Worm (Caenorhabditis elegans): Measurements from ENCODE around the gene oac-53.

Gene oac-53

DNA sequence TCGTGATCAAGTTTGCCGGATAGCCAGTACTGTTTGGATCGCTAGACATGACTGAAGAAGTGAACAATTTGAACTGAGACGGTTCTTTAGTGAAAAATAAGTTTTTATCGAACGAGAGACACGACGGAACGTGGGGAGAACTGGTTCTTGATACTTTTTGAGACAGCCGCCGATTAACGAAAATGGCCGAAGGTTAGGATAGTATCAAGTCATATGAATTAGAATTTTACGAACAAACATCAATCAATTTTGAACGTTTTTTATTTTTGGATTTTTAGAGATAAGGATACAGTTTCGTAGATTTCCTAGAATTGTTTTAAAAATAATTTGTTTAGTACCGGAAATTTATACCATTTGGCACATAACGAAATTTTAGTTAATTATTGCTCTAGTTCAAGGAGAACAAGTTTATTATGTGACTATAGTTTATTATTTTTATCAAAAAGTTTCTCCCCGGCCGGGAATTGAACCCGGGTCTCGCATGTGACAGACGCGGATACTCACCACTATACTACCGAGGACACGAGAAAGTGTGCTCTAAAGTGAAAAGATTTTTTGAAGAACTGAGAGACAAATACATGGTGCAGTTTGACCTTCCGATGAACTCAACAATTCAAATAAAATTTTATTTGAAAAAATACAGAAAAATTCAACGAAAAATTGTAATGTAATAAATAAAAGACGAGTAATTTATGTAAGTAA is 20.7 kb upstream of the oac-53 start, which contains the start of gene W06G6.20 (continued):
- TF ChIP-seq lsy-27 (tag; optimal IDR thresholded peaks at IDR 0.05; ENCODE audit: borderline replicate concordance, insufficient read depth) (peak; percentile 22), mcd-1 (GFP tag; IDR thresholded peaks at IDR 0.05) (no peak; the same call in 1 of the 2 replicates), nhr-80 (tag; optimal IDR thresholded peaks at IDR 0.05) (peak; percentile 3), ztf-25 (GFP tag; IDR thresholded peaks at IDR 0.05) (peak; percentile 61; the same call in 1 of the 2 replicates), madf-10 (tag; optimal IDR thresholded peaks at IDR 0.05) (peak; percentile 3), nfyb-1 (GFP tag; IDR thresholded peaks at IDR 0.05) (0 out of 2 replicates have a peak, but pooled peaks have one; percentile 47), D2030.7 (GFP tag; IDR thresholded peaks at IDR 0.05) (0 out of 2 replicates have a peak, but pooled peaks have one; percentile 22), dox-1 (GFP tag; IDR thresholded peaks at IDR 0.05) (0 out of 2 replicates have a peak, but pooled peaks have one; percentile 18), F33H1.4 (GFP tag; IDR thresholded peaks at IDR 0.05) (no peak), pbrm-1 (GFP tag; IDR thresholded peaks at IDR 0.05) (peak; percentile 63; the same call in 1 of the 2 replicates), T07F8.4 (tag; optimal IDR thresholded peaks at IDR 0.05) (peak; percentile 40), pha-4 (tag; optimal IDR thresholded peaks at IDR 0.05) (no peak), attf-6 (GFP tag; IDR thresholded peaks at IDR 0.05) (peak; percentile 79), snpc-4 (GFP tag; optimal IDR thresholded peaks at IDR 0.05) (peak; percentile 44), snpc-4 (tag; optimal IDR thresholded peaks at IDR 0.05) (peak in 3 of 4 experiments; percentile 29 to 85 (median 76)), cebp-1 (GFP tag; IDR thresholded peaks at IDR 0.05) (no peak), cebp-1 (tag; optimal IDR thresholded peaks at IDR 0.05) (peak; percentile 31), tbp1 (GFP tag; optimal IDR thresholded peaks at IDR 0.05) (peak; percentile 90), ZK185.1 (tag; optimal IDR thresholded peaks at IDR 0.05; ENCODE audit: poor library complexity, severe bottlenecking) (peak; percentile 20), ekl-4 (GFP tag; IDR thresholded peaks at IDR 0.05) (no peak), nhr-90 (tag; optimal IDR thresholded peaks at IDR 0.05) (peak; percentile 39), die-1 (tag; optimal IDR thresholded peaks at IDR 0.05) (peak; percentile 72), snpc-1.3 (tag; optimal IDR thresholded peaks at IDR 0.05; ENCODE audit: insufficient read depth) (peak; percentile 65), him-1 (tag; optimal IDR thresholded peaks at IDR 0.05) (peak; percentile 74), rpc-1 (optimal IDR thresholded peaks at IDR 0.05) (peak; percentile 71), rpc-1 (tag; optimal IDR thresholded peaks at IDR 0.05) (peak; percentile 90), lin-54 (GFP tag; optimal IDR thresholded peaks at IDR 0.05) (peak; percentile 10), lin-40 (tag; optimal IDR thresholded peaks at IDR 0.05) (no peak), snpc-1.1 (tag; optimal IDR thresholded peaks at IDR 0.05; ENCODE audit: insufficient read depth) (peak; percentile 75), B0261.1 (tag; optimal IDR thresholded peaks at IDR 0.05) (peak; percentile 75)

DNA sequence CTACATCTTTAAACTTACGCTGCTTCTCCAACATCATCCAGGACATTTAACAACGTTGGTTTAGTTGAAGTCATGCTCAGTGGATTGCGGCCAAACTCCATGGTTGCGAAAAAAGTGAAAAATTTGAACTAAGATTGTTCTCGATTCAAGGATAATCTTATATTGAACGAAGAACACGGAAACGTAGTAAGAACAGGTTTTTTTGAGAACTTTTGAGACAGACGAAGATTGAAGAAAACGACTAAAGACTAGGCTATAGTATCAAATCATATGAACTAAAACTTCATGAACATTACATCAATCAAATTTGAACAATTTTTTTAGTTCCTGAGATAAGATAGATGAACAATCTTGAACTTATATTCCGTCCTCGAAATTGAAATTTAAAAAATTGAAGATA is 19.3 kb upstream of the oac-53 start, which contains the start of gene W06G6.10:
TSS of gene W06G6.10 (minus strand) at position 101 of the 400 bp plus-strand sequence.
- TF ChIP-seq hmg-1.2 (GFP tag; IDR thresholded peaks at IDR 0.05) (no peak), snpc-3.4 (tag; optimal IDR thresholded peaks at IDR 0.05) (no peak), cebp-2 (GFP tag; IDR thresholded peaks at IDR 0.05) (no peak), ZK185.1 (tag; optimal IDR thresholded peaks at IDR 0.05; ENCODE audit: poor library complexity, severe bottlenecking) (no peak), lin-26 (GFP tag; IDR thresholded peaks at IDR 0.05) (no peak), sea-2 (GFP tag; IDR thresholded peaks at IDR 0.05) (no peak), hsf-1 (GFP tag; IDR thresholded peaks at IDR 0.05) (no peak), bed-2 (GFP tag; IDR thresholded peaks at IDR 0.05) (no peak), madf-8 (GFP tag; conservative IDR thresholded peaks at IDR 0.05) (no peak)

Data from whole organism, young adult.